Fruit fly (Drosophila melanogaster) S2 (cell line): ENCODE data around the gene CG13055.

Source experiments
- CG8478 ChIP-seq: fragments of >200 bp; optimal IDR thresholded peaks from 2 replicates; lab custom pipeline; 2018
- CTCF ChIP-seq, 2 experiments: fragments of >200 bp; optimal IDR thresholded peaks; 2 replicates each; lab custom pipeline; 2018

Gene CG13055

dm6 chr3L:16231857-16232256 lies 20.3 kb downstream of the CG13055 start, which contains the start of the genes PDCD-5 and MED10:
TSS of gene PDCD-5 (minus strand) at chr3L:16232038.
TSS of gene MED10 (plus strand) at chr3L:16232084.
- TF ChIP-seq CG8478 (lab: Kevin White, UChicago): no peak
- TF ChIP-seq CTCF (optimal IDR thresholded peaks at IDR 0.05; lab: Kevin White, UChicago): peak in 1 of 2 experiments; percentile 40

dm6 chr3L:16228659-16229205 lies 23.4 kb downstream of the CG13055 start, which contains the start of gene Tmx3:
TSS of gene Tmx3 (plus strand) at chr3L:16229100.
- TF ChIP-seq CTCF (optimal IDR thresholded peaks at IDR 0.05; lab: Kevin White, UChicago) (no peak), CG8478 (lab: Kevin White, UChicago) (no peak)

DNA sequence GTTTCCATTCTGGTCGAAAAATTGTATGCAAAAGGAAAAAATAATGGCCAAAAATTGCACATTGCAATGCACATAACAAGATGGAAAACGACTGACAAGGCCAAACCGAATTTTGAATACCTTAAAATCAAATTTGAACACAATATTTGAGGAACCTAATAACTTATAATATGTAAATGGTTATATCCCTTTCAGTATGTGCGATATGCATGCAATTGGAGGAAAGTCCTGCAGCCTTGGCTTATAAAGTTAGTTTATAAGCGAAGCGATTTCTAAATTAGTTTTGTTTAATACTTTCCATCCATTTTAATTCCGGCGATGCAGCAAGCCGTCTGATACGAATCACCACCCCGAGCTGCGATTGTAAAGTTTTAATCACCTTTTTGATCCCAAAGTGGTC lies 27.0 kb downstream of the CG13055 start:
- no peak for TF ChIP-seq CTCF (optimal IDR thresholded peaks at IDR 0.05; lab: Kevin White, UChicago)
- TF ChIP-seq CG8478 (lab: Kevin White, UChicago): no peak

dm6 chr3L:16221800-16222199 lies 30.4 kb downstream of the CG13055 start:
- no peak for TF ChIP-seq CG8478 (lab: Kevin White, UChicago)

DNA sequence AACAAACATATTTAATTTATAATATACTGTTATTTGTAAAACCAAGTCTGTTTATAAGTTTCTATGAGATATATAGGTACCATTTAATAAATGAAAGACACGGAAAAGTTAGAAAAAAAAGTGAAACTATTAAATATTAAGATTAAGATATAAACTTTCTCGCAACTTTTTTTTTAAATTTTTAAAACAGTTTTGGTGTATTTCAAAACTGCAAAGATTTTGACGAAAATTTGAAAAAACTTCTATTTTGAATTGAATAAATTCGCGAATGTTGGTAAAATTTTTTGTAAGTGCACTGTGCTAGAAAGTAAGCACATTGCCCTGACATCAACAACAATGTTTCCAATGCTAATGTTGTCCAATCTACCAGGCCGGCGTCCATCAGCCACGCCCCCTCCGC lies 30.9 kb downstream of the CG13055 start:
- TF ChIP-seq CTCF (optimal IDR thresholded peaks at IDR 0.05; lab: Kevin White, UChicago) (no peak), CG8478 (lab: Kevin White, UChicago) (no peak)

- TF ChIP-seq CTCF (optimal IDR thresholded peaks at IDR 0.05; lab: Kevin White, UChicago) (no peak), CG8478 (lab: Kevin White, UChicago) (no peak)
Measured at dm6 chr3L:16217935-16218334, 34.2 kb downstream of the CG13055 start.

dm6 chr3L:16217203-16217602 lies 35.0 kb downstream of the CG13055 start, which contains the start of gene CG13073:
TSS of gene CG13073 (minus strand) at chr3L:16217303.
- no peak for TF ChIP-seq CTCF (optimal IDR thresholded peaks at IDR 0.05; lab: Kevin White, UChicago)
- no peak for TF ChIP-seq CG8478 (lab: Kevin White, UChicago)

- TF ChIP-seq CTCF (optimal IDR thresholded peaks at IDR 0.05; lab: Kevin White, UChicago) (no peak), CG8478 (lab: Kevin White, UChicago) (no peak)
Measured at dm6 chr3L:16215816-16216215, 36.3 kb downstream of the CG13055 start.

dm6 chr3L:16215411-16215810 lies 36.7 kb downstream of the CG13055 start:
- TF ChIP-seq CTCF (optimal IDR thresholded peaks at IDR 0.05; lab: Kevin White, UChicago): no peak
- TF ChIP-seq CG8478 (lab: Kevin White, UChicago): no peak

DNA sequence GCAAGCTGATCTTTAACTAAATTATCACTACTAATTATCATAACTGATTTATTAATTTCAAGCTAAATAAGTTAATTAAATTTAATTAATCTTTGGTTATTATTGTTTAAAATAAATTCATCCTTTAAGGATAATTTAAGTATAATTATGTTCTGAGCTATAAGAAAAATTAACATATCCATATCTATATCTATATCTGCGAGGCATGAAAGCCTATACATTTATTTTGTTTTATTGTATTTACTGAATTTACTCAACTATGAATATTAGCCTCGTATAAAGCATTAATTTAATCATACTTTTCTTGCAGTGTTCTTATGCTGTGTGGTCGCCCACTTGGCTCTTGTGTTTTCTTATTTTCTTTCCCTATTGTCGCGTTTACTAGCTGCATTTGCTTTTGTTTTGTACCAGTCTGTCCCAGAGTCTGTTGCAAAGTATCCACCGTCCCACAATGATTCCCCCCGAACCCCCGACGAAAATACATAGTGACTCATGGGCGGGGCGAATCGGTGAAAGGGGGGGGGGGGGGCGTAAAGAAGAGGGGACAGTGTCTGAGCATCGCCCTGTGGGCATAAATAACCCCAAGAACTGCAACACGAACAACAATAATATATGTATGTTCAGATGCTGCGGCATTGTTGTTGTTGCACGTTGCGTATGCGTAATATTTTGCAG lies 37.5 kb downstream of the CG13055 start:
- no peak for TF ChIP-seq CG8478 (lab: Kevin White, UChicago)

DNA sequence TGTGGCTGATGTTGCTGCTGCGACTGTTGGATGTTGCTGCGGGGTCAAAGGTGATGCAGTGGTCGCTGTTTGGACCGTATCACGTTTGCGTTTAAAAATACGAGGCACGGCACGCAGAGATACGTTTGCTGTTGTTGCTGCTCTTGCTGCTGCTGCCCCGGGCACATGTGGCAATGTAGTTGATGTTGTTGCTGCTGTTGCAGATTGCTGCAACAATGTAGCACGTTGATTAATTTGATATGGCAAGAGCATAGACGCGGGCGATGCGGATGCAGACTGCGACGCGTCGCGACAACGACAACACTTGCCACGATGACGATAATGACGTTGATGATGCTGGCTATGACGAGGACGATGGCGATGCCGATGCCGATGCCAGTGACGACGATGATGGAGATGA lies 39.0 kb downstream of the CG13055 start:
- TF ChIP-seq CTCF (optimal IDR thresholded peaks at IDR 0.05; lab: Kevin White, UChicago): no peak
- no peak for TF ChIP-seq CG8478 (lab: Kevin White, UChicago)

- TF ChIP-seq CG8478 (lab: Kevin White, UChicago) (no peak), CTCF (optimal IDR thresholded peaks at IDR 0.05; lab: Kevin White, UChicago) (no peak)
Measured at dm6 chr3L:16211936-16212287, 40.2 kb downstream of the CG13055 start.

DNA sequence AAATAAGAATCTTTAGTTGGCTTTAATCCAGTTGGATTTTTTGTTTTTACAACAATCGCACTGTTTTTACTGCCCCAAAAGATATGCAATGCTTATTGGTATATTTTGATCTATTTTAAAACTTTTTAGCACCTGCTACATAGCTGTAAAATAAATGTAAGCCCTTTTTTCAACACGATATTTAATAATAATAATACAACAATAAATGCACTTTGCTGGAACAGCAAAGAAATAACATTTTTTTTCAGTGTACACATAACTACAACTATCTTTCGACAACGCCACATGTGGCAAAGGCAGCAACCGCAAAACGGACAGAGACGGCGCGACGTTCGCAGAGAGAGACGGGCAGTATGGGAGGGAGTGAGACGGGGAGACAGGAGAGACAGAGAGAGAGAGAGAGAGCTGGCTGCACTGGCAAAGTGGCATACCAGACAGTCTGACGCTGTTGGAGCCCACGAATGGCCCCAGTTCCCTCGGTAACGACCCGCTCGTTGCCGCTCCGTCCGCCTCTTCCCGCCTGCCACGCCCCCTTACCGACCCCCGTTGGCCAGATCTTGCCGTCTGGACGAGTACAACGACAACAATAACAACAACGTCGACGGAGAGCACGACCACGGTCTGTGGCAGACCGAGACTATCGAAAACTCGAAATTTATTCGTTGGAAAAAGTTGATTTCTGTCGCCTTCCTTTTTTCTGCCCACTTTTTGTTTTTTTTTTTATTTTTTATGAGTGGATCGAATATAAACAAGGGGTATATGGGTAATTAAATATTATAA lies 40.8 kb downstream of the CG13055 start:
- TF ChIP-seq CG8478 (lab: Kevin White, UChicago): no peak
- no peak for TF ChIP-seq CTCF (optimal IDR thresholded peaks at IDR 0.05; lab: Kevin White, UChicago)

dm6 chr3L:16209641-16210040 lies 42.5 kb downstream of the CG13055 start:
- TF ChIP-seq CG8478 (lab: Kevin White, UChicago) (no peak), CTCF (optimal IDR thresholded peaks at IDR 0.05; lab: Kevin White, UChicago) (no peak)
